Fruit fly (Drosophila melanogaster): Measurements from ENCODE around the gene upd1.

upd1 gene

DNA sequence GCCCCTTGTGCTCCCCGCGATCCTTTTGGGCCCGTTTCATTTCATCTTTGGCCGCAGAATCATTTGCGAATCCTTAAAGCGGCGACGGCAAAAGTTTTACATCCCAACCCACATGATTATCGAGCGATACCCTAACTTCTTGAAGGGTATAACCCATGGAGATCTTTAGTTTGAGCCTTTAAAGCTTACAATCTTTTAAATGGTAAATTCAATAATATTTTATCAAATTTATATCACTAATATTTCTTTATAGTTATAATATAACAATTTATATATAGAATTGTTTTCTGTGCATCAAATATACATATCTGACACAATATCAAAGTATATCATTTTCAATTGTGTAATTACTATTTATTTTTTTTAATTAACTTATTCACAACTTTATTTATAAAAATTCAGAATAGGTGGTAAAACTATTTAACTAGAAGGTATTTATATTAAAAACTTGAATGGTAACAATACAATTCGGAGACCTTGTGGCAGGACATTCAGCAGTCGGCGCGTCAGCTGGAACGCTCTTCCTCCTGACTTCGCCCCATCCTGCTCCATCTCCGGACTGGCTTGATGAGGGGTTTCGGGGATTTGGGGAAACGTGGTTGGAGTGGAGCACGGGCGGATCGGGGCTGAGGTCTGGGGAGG lies 52.7 kb downstream of the upd1 start:
- TF ChIP-seq noc (tag; optimal IDR thresholded peaks at IDR 0.05) = no peak

All from whole organism, larva.